Fruit fly (Drosophila melanogaster) whole organism, adult: ENCODE measurements around the gene Ufl1.
A peak's percentile ranks its signal among the peaks of the same experiment; 100 is the strongest.

Experiments used
- CG11617 ChIP-seq: fragments of 200-800 bp; sonication (Bioruptor generic); optimal IDR thresholded peaks from 2 replicates; lab custom pipeline; 2017; ENCODE audit warnings: mild to moderate bottlenecking, missing biosample characterization, missing genetic modification reagents, missing genetic modification characterization
- CG12768 ChIP-seq: fragments of 200-800 bp; sonication (Bioruptor generic); optimal IDR thresholded peaks from 2 replicates; lab custom pipeline; 2017; ENCODE audit warnings: missing biosample characterization, missing genetic modification characterization, mild to moderate bottlenecking, moderate library complexity, missing genetic modification reagents
- CG14711 ChIP-seq: fragments of 200-800 bp; sonication (Bioruptor generic); optimal IDR thresholded peaks from 2 replicates; lab custom pipeline; 2018; ENCODE audit warnings: missing biosample characterization, mild to moderate bottlenecking, missing genetic modification characterization, moderate library complexity
- CG1620 ChIP-seq: fragments of 200-800 bp; sonication (Bioruptor generic); optimal IDR thresholded peaks from 2 replicates; lab custom pipeline; 2016; ENCODE audit warnings: missing biosample characterization, missing genetic modification characterization
- CG33017 ChIP-seq: fragments of 200-800 bp; sonication (Bioruptor generic); optimal IDR thresholded peaks from 2 replicates; lab custom pipeline; 2018; ENCODE audit warnings: missing biosample characterization, mild to moderate bottlenecking, missing genetic modification characterization, moderate library complexity
- CG5204 ChIP-seq: fragments of 200-800 bp; sonication (Bioruptor generic); optimal IDR thresholded peaks from 2 replicates; lab custom pipeline; 2016; ENCODE audit warnings: missing biosample characterization, missing genetic modification characterization
- CG7045 ChIP-seq: fragments of 200-800 bp; sonication (Bioruptor generic); optimal IDR thresholded peaks from 2 replicates; lab custom pipeline; 2017; ENCODE audit warnings: missing biosample characterization, mild to moderate bottlenecking, missing genetic modification characterization
- CG7101 ChIP-seq: fragments of 200-800 bp; sonication (Bioruptor generic); optimal IDR thresholded peaks from 2 replicates; lab custom pipeline; 2018; ENCODE audit warnings: missing biosample characterization, mild to moderate bottlenecking, missing genetic modification characterization, moderate library complexity
- Clk ChIP-seq: fragments of 200-800 bp; sonication (Bioruptor generic); optimal IDR thresholded peaks from 2 replicates; lab custom pipeline; 2017; ENCODE audit warnings: missing biosample characterization, missing genetic modification characterization
- Crg-1 ChIP-seq: fragments of 200-800 bp; sonication (Bioruptor generic); optimal IDR thresholded peaks from 2 replicates; lab custom pipeline; 2016; ENCODE audit warnings: missing biosample characterization, missing genetic modification characterization
- Hr96 ChIP-seq: fragments of 200-800 bp; sonication (Bioruptor generic); optimal IDR thresholded peaks from 2 replicates; lab custom pipeline; 2016; ENCODE audit warnings: missing biosample characterization, missing genetic modification characterization
- Mnt ChIP-seq: fragments of 200-800 bp; sonication (Bioruptor generic); optimal IDR thresholded peaks from 2 replicates; lab custom pipeline; 2016; ENCODE audit warnings: missing biosample characterization, mild to moderate bottlenecking, missing genetic modification characterization
- bab1 ChIP-seq: fragments of 200-800 bp; sonication (Bioruptor generic); optimal IDR thresholded peaks from 3 replicates; lab custom pipeline; 2019; ENCODE audit warnings: missing biosample characterization, mild to moderate bottlenecking, missing genetic modification characterization, moderate library complexity
- cic ChIP-seq: fragments of 200-800 bp; sonication (Bioruptor generic); optimal IDR thresholded peaks from 2 replicates; lab custom pipeline; 2017; ENCODE audit warnings: missing biosample characterization, mild to moderate bottlenecking, missing genetic modification characterization, moderate library complexity
- cnc ChIP-seq, 2 experiments: fragments of >200 bp; optimal IDR thresholded peaks; 2 replicates each; lab custom pipeline; 2017
- kay ChIP-seq: fragments of 200-800 bp; sonication (Bioruptor generic); peaks from one replicate; lab custom pipeline; 2016; ENCODE audit warnings: missing biosample characterization, missing genetic modification characterization, borderline replicate concordance
- ovo ChIP-seq: fragments of 200-800 bp; sonication (Bioruptor generic); optimal IDR thresholded peaks from 2 replicates; lab custom pipeline; 2016; ENCODE audit warnings: missing biosample characterization, missing genetic modification characterization
- pad ChIP-seq: fragments of 200-800 bp; sonication (Bioruptor generic); optimal IDR thresholded peaks from 3 replicates; lab custom pipeline; 2017; ENCODE audit warnings: missing biosample characterization, missing genetic modification characterization, mild to moderate bottlenecking, moderate library complexity, missing genetic modification reagents
- tj ChIP-seq: fragments of 200-800 bp; sonication (Bioruptor generic); optimal IDR thresholded peaks from 3 replicates; lab custom pipeline; 2017; ENCODE audit warnings: missing biosample characterization, mild to moderate bottlenecking, missing genetic modification characterization, moderate library complexity
- toe ChIP-seq: fragments of 200-800 bp; sonication (Bioruptor generic); optimal IDR thresholded peaks from 2 replicates; lab custom pipeline; 2016; ENCODE audit warnings: missing biosample characterization, missing genetic modification characterization

Gene Ufl1

dm6 chr3R:7076293-7076981, 2.2 kb upstream of the Ufl1 start:
- peak; percentile 94 for TF ChIP-seq bab1 (GFP tag; lab: Kevin White, UChicago)
- TF ChIP-seq cnc (optimal IDR thresholded peaks at IDR 0.05; lab: Kevin White, UChicago) = no peak
- TF ChIP-seq pad (GFP tag; lab: Kevin White, UChicago) = peak; percentile 54
- peak; percentile 90 for TF ChIP-seq CG7045
- peak; percentile 90 for TF ChIP-seq CG33017
- TF ChIP-seq CG1620 = peak; percentile 60
- TF ChIP-seq CG5204 = no peak
- peak; percentile 96 for TF ChIP-seq CG12768
- peak; percentile 48 for TF ChIP-seq toe (GFP tag; lab: Kevin White, UChicago)
- no peak for TF ChIP-seq Hr96 (GFP tag; lab: Kevin White, UChicago)
- peak; percentile 95 for TF ChIP-seq cic (GFP tag; lab: Kevin White, UChicago)
- no peak for TF ChIP-seq kay (GFP tag; lab: Kevin White, UChicago)
- no peak for TF ChIP-seq Clk (GFP tag; lab: Kevin White, UChicago)
- TF ChIP-seq Mnt (GFP tag; lab: Kevin White, UChicago) = peak; percentile 22
- peak; percentile 76 for TF ChIP-seq CG7101 (tag; lab: Kevin White, UChicago)
- TF ChIP-seq CG11617 (GFP tag; lab: Kevin White, UChicago) = peak; percentile 46
- peak; percentile 37 for TF ChIP-seq tj (GFP tag; lab: Kevin White, UChicago)
- peak; percentile 64 for TF ChIP-seq ovo (GFP tag; lab: Kevin White, UChicago)
- peak; percentile 59 for TF ChIP-seq Crg-1 (GFP tag; lab: Kevin White, UChicago)
- peak; percentile 52 for TF ChIP-seq CG14711 (tag; lab: Kevin White, UChicago)

- TF ChIP-seq tj (GFP tag; lab: Kevin White, UChicago) (peak; percentile 67), Crg-1 (GFP tag; lab: Kevin White, UChicago) (peak; percentile 70), CG12768 (peak; percentile 96), CG7045 (peak; percentile 91), ovo (GFP tag; lab: Kevin White, UChicago) (peak; percentile 71), CG5204 (no peak), CG14711 (tag; lab: Kevin White, UChicago) (peak; percentile 88), CG1620 (peak; percentile 81), bab1 (GFP tag; lab: Kevin White, UChicago) (peak; percentile 88), cic (GFP tag; lab: Kevin White, UChicago) (peak; percentile 90), CG33017 (peak; percentile 91), toe (GFP tag; lab: Kevin White, UChicago) (peak; percentile 82), Mnt (GFP tag; lab: Kevin White, UChicago) (peak; percentile 74), kay (GFP tag; lab: Kevin White, UChicago) (peak; percentile 94), Clk (GFP tag; lab: Kevin White, UChicago) (peak; percentile 87), pad (GFP tag; lab: Kevin White, UChicago) (peak; percentile 81), CG11617 (GFP tag; lab: Kevin White, UChicago) (peak; percentile 91), Hr96 (GFP tag; lab: Kevin White, UChicago) (peak; percentile 90), cnc (optimal IDR thresholded peaks at IDR 0.05; lab: Kevin White, UChicago) (no peak), CG7101 (tag; lab: Kevin White, UChicago) (peak; percentile 91)
These were observed 1.5 kb upstream of the Ufl1 start for dm6 chr3R:7075712-7076183.

- TF ChIP-seq CG1620 (no peak), cic (GFP tag; lab: Kevin White, UChicago) (no peak)
These were observed 818 bp upstream of the Ufl1 start for dm6 chr3R:7075115-7075425.

dm6 chr3R:7067092-7067491, 7.2 kb downstream of the Ufl1 start, which contains the start of the genes CG1105 and CG1965:
CG1105 (minus strand) TSS chr3R:7067136.
CG1965 (plus strand) TSS chr3R:7067401.
- TF ChIP-seq CG1620 (peak; percentile 94), Clk (GFP tag; lab: Kevin White, UChicago) (peak; percentile 83), Mnt (GFP tag; lab: Kevin White, UChicago) (peak; percentile 87), CG33017 (peak; percentile 74), cic (GFP tag; lab: Kevin White, UChicago) (peak; percentile 59), tj (GFP tag; lab: Kevin White, UChicago) (peak; percentile 69), bab1 (GFP tag; lab: Kevin White, UChicago) (peak; percentile 91), CG7045 (peak; percentile 85), cnc (optimal IDR thresholded peaks at IDR 0.05; lab: Kevin White, UChicago) (no peak), Hr96 (GFP tag; lab: Kevin White, UChicago) (peak; percentile 89), toe (GFP tag; lab: Kevin White, UChicago) (peak; percentile 95), CG7101 (tag; lab: Kevin White, UChicago) (peak; percentile 88), ovo (GFP tag; lab: Kevin White, UChicago) (peak; percentile 75), kay (GFP tag; lab: Kevin White, UChicago) (peak; percentile 88), CG11617 (GFP tag; lab: Kevin White, UChicago) (peak; percentile 80), CG5204 (peak; percentile 90), CG14711 (tag; lab: Kevin White, UChicago) (peak; percentile 80), Crg-1 (GFP tag; lab: Kevin White, UChicago) (peak; percentile 79), pad (GFP tag; lab: Kevin White, UChicago) (peak; percentile 66), CG12768 (peak; percentile 77)

- TF ChIP-seq CG11617 (GFP tag; lab: Kevin White, UChicago) (no peak), kay (GFP tag; lab: Kevin White, UChicago) (peak; percentile 82), Crg-1 (GFP tag; lab: Kevin White, UChicago) (no peak)
These were observed 8.0 kb downstream of the Ufl1 start for dm6 chr3R:7066267-7066666.

dm6 chr3R:7061875-7062274, 12.4 kb downstream of the Ufl1 start, which contains the start of gene Mst84B:
Mst84B (plus strand) TSS chr3R:7062175.
- no peak for TF ChIP-seq bab1 (GFP tag; lab: Kevin White, UChicago)
- no peak for TF ChIP-seq CG7045
- TF ChIP-seq cic (GFP tag; lab: Kevin White, UChicago) = no peak
- TF ChIP-seq CG14711 (tag; lab: Kevin White, UChicago) = no peak
- TF ChIP-seq kay (GFP tag; lab: Kevin White, UChicago) = no peak
- no peak for TF ChIP-seq cnc (optimal IDR thresholded peaks at IDR 0.05; lab: Kevin White, UChicago)
